Worm (Caenorhabditis elegans): ENCODE data around the gene C16D9.1.
A peak's percentile ranks its signal among the peaks of the same experiment; 100 is the strongest.

Gene C16D9.1

ce11 chrV:8221083-8221538 is 38.0 kb upstream of the C16D9.1 start, which contains the start of the genes cogc-6 and air-1:
Gene cogc-6, minus strand, starts transcription at chrV:8221316.
Gene air-1, plus strand, starts transcription at chrV:8221488.
- TF ChIP-seq nhr-12 (tag; optimal IDR thresholded peaks at IDR 0.05): no peak
- TF ChIP-seq skn-1 (tag; optimal IDR thresholded peaks at IDR 0.05): no peak
- peak; percentile 48 for TF ChIP-seq C34F6.9 (tag; optimal IDR thresholded peaks at IDR 0.05)
- no peak for TF ChIP-seq nhr-11 (tag; optimal IDR thresholded peaks at IDR 0.05)
- TF ChIP-seq gmeb-1 (tag; optimal IDR thresholded peaks at IDR 0.05): peak; percentile 53
- TF ChIP-seq crh-2 (tag; optimal IDR thresholded peaks at IDR 0.05): peak; percentile 88
- TF ChIP-seq lsy-2 (tag; optimal IDR thresholded peaks at IDR 0.05): peak in 1 of 2 experiments; percentile 41
- TF ChIP-seq ceh-16 (tag; optimal IDR thresholded peaks at IDR 0.05): no peak
- TF ChIP-seq nhr-129 (tag; optimal IDR thresholded peaks at IDR 0.05): peak; percentile 44
- peak; percentile 11 for TF ChIP-seq snpc-4 (tag; optimal IDR thresholded peaks at IDR 0.05)
- TF ChIP-seq peb-1 (tag; optimal IDR thresholded peaks at IDR 0.05): no peak
- peak; percentile 34 for TF ChIP-seq unc-55 (GFP tag; optimal IDR thresholded peaks at IDR 0.05)

ce11 chrV:8223417-8223816 is 35.7 kb upstream of the C16D9.1 start:
- no peak for TF ChIP-seq lin-39 (tag; optimal IDR thresholded peaks at IDR 0.05)
- no peak for TF ChIP-seq nhr-237 (tag; optimal IDR thresholded peaks at IDR 0.05)
- TF ChIP-seq ceh-16 (tag; optimal IDR thresholded peaks at IDR 0.05): no peak
- TF ChIP-seq aly-2 (tag; optimal IDR thresholded peaks at IDR 0.05): no peak
- TF ChIP-seq nhr-12 (tag; optimal IDR thresholded peaks at IDR 0.05): no peak
- TF ChIP-seq nhr-23 (tag; optimal IDR thresholded peaks at IDR 0.05): no peak
- TF ChIP-seq nhr-21 (tag; optimal IDR thresholded peaks at IDR 0.05): no peak
- no peak for TF ChIP-seq ztf-1 (GFP tag; conservative IDR thresholded peaks at IDR 0.05)
- no peak for TF ChIP-seq peb-1 (tag; optimal IDR thresholded peaks at IDR 0.05)
- TF ChIP-seq unc-39 (tag; optimal IDR thresholded peaks at IDR 0.05): no peak
- no peak for TF ChIP-seq egl-27 (tag; optimal IDR thresholded peaks at IDR 0.05)
- TF ChIP-seq sma-9 (GFP tag; optimal IDR thresholded peaks at IDR 0.05): no peak
- no peak for TF ChIP-seq sma-9 (tag; optimal IDR thresholded peaks at IDR 0.05)
- TF ChIP-seq ztf-11 (tag; optimal IDR thresholded peaks at IDR 0.05): no peak

ce11 chrV:8224634-8225033 is 34.5 kb upstream of the C16D9.1 start, which contains the start of gene pax-1:
Gene pax-1, plus strand, starts transcription at chrV:8224934.
- TF ChIP-seq ceh-82 (tag; optimal IDR thresholded peaks at IDR 0.05) (no peak), sma-9 (GFP tag; optimal IDR thresholded peaks at IDR 0.05) (no peak), sma-9 (tag; optimal IDR thresholded peaks at IDR 0.05) (no peak), gmeb-1 (tag; optimal IDR thresholded peaks at IDR 0.05) (no peak), nhr-21 (tag; optimal IDR thresholded peaks at IDR 0.05) (no peak), blmp-1 (tag; optimal IDR thresholded peaks at IDR 0.05; ENCODE audit: insufficient read depth) (no peak), nhr-23 (tag; optimal IDR thresholded peaks at IDR 0.05) (no peak), nhr-10 (tag; optimal IDR thresholded peaks at IDR 0.05) (no peak), mab-5 (tag; optimal IDR thresholded peaks at IDR 0.05) (no peak), mdl-1 (tag; optimal IDR thresholded peaks at IDR 0.05) (no peak), sem-4 (tag; optimal IDR thresholded peaks at IDR 0.05) (no peak), ama-1 (optimal IDR thresholded peaks at IDR 0.05) (no peak), nhr-129 (tag; optimal IDR thresholded peaks at IDR 0.05) (no peak)

ce11 chrV:8226812-8227211 is 32.3 kb upstream of the C16D9.1 start, which contains the start of gene K07C11.10:
Gene K07C11.10, minus strand, starts transcription at chrV:8226912.
- no peak for TF ChIP-seq R02D3.7 (tag; optimal IDR thresholded peaks at IDR 0.05)
- TF ChIP-seq nhr-25 (tag; optimal IDR thresholded peaks at IDR 0.05): no peak
- no peak for TF ChIP-seq nhr-11 (tag; optimal IDR thresholded peaks at IDR 0.05)
- no peak for TF ChIP-seq sma-9 (GFP tag; optimal IDR thresholded peaks at IDR 0.05)
- TF ChIP-seq sma-9 (tag; optimal IDR thresholded peaks at IDR 0.05): no peak
- no peak for TF ChIP-seq unc-39 (tag; optimal IDR thresholded peaks at IDR 0.05)
- TF ChIP-seq crh-2 (tag; optimal IDR thresholded peaks at IDR 0.05): no peak

ce11 chrV:8228712-8229119 is 30.4 kb upstream of the C16D9.1 start:
- TF ChIP-seq ceh-16 (tag; optimal IDR thresholded peaks at IDR 0.05): peak; percentile 40
- no peak for TF ChIP-seq nhr-23 (tag; optimal IDR thresholded peaks at IDR 0.05)
- TF ChIP-seq nhr-25 (tag; optimal IDR thresholded peaks at IDR 0.05): peak; percentile 71
- peak; percentile 63 for TF ChIP-seq nhr-77 (tag; optimal IDR thresholded peaks at IDR 0.05)
- TF ChIP-seq F13H6.1 (tag; optimal IDR thresholded peaks at IDR 0.05): peak; percentile 88
- TF ChIP-seq fos-1 (tag; optimal IDR thresholded peaks at IDR 0.05): peak; percentile 80
- no peak for TF ChIP-seq nhr-237 (tag; optimal IDR thresholded peaks at IDR 0.05)
- TF ChIP-seq C34F6.9 (tag; optimal IDR thresholded peaks at IDR 0.05): peak; percentile 61
- no peak for TF ChIP-seq R02D3.7 (tag; optimal IDR thresholded peaks at IDR 0.05)
- peak; percentile 99 for TF ChIP-seq snpc-4 (tag; optimal IDR thresholded peaks at IDR 0.05)
- no peak for TF ChIP-seq mab-5 (tag; optimal IDR thresholded peaks at IDR 0.05)
- TF ChIP-seq Y55F3AM.14 (GFP tag; optimal IDR thresholded peaks at IDR 0.05): peak; percentile 6
- TF ChIP-seq nhr-129 (tag; optimal IDR thresholded peaks at IDR 0.05): peak; percentile 63
- TF ChIP-seq nhr-21 (tag; optimal IDR thresholded peaks at IDR 0.05): peak; percentile 88
- TF ChIP-seq ztf-11 (tag; optimal IDR thresholded peaks at IDR 0.05): no peak
- TF ChIP-seq ztf-4 (tag; optimal IDR thresholded peaks at IDR 0.05): no peak
- TF ChIP-seq dmd-4 (tag; optimal IDR thresholded peaks at IDR 0.05): no peak
- TF ChIP-seq crh-2 (tag; optimal IDR thresholded peaks at IDR 0.05): peak; percentile 89
- peak; percentile 65 to 78 for TF ChIP-seq lsy-2 (tag; optimal IDR thresholded peaks at IDR 0.05)
- TF ChIP-seq mbf-1 (tag; optimal IDR thresholded peaks at IDR 0.05): no peak
- TF ChIP-seq sma-3 (GFP tag; optimal IDR thresholded peaks at IDR 0.05): peak; percentile 94
- TF ChIP-seq egl-27 (tag; optimal IDR thresholded peaks at IDR 0.05): peak; percentile 80
- peak; percentile 96 for TF ChIP-seq ama-1 (optimal IDR thresholded peaks at IDR 0.05)
- TF ChIP-seq elt-3 (tag; optimal IDR thresholded peaks at IDR 0.05): no peak
- TF ChIP-seq zag-1 (tag; optimal IDR thresholded peaks at IDR 0.05): peak; percentile 23
- no peak for TF ChIP-seq peb-1 (tag; optimal IDR thresholded peaks at IDR 0.05)
- TF ChIP-seq aly-2 (tag; optimal IDR thresholded peaks at IDR 0.05): no peak
- peak; percentile 49 to 65 for TF ChIP-seq mdl-1 (tag; optimal IDR thresholded peaks at IDR 0.05)
- peak; percentile 65 for TF ChIP-seq sem-4 (tag; optimal IDR thresholded peaks at IDR 0.05)

Data from whole organism, L2 larva.